Worm (Caenorhabditis elegans) whole organism, L1 larva: ENCODE results near the gene F08B12.11.
A peak's percentile ranks its signal among the peaks of the same experiment; 100 is the strongest.

Source experiments
- C16A3.4 ChIP-seq: fragments of 150-350 bp; optimal IDR thresholded peaks from 2 replicates; lab custom pipeline; 2014; ENCODE audit warnings: missing biosample characterization, missing genetic modification characterization
- F16B12.6 ChIP-seq: fragments of 150-350 bp; optimal IDR thresholded peaks from 2 replicates; lab custom pipeline; 2014; ENCODE audit warnings: missing biosample characterization, missing genetic modification characterization
- Y116A8C.19 ChIP-seq: sonication (generic microtip); optimal IDR thresholded peaks from 2 replicates; lab custom pipeline; 2016; ENCODE audit warnings: missing compliant biosample characterization, missing genetic modification characterization, borderline replicate concordance
- aha-1 ChIP-seq: fragments of 150-350 bp; optimal IDR thresholded peaks from 2 replicates; lab custom pipeline; 2014; ENCODE audit warnings: missing biosample characterization, missing genetic modification characterization
- aly-2 ChIP-seq: fragments of 150-350 bp; optimal IDR thresholded peaks from 2 replicates; lab custom pipeline; 2014; ENCODE audit warnings: missing biosample characterization, missing genetic modification characterization
- ama-1 ChIP-seq: fragments of 150-350 bp; optimal IDR thresholded peaks from 2 replicates; lab custom pipeline; 2014
- blmp-1 ChIP-seq: fragments of 150-350 bp; optimal IDR thresholded peaks from 2 replicates; lab custom pipeline; 2014; ENCODE audit warnings: missing biosample characterization, missing genetic modification characterization
- ceh-63 ChIP-seq: fragments of 200-800 bp; sonication (Bioruptor generic); optimal IDR thresholded peaks from 2 replicates; lab custom pipeline; 2018; ENCODE audit warnings: mild to moderate bottlenecking, missing genetic modification characterization, missing compliant biosample characterization
- ceh-8 ChIP-seq: fragments of 200-800 bp; sonication (Bioruptor generic); optimal IDR thresholded peaks from 2 replicates; lab custom pipeline; 2018; ENCODE audit warnings: mild to moderate bottlenecking, missing genetic modification characterization, moderate library complexity, missing compliant biosample characterization
- ceh-90 ChIP-seq: sonication (generic microtip); optimal IDR thresholded peaks from 2 replicates; lab custom pipeline; 2016; ENCODE audit warnings: missing genetic modification characterization, missing compliant biosample characterization
- ces-1 ChIP-seq: fragments of 150-350 bp; optimal IDR thresholded peaks from 2 replicates; lab custom pipeline; 2014; ENCODE audit warnings: missing biosample characterization, missing genetic modification reagents, missing genetic modification characterization
- efl-1 ChIP-seq, 4 experiments: fragments of 150-350 bp; optimal IDR thresholded peaks in 3 of 4; peaks in 1 of 4; 1 replicate in 1 of 4; 2 replicates in 3 of 4; lab custom pipeline; 2014; ENCODE audit warnings: missing biosample characterization in 2 of 4, missing genetic modification characterization in 2 of 4, missing genetic modification reagents in 2 of 4
- elt-2 ChIP-seq: sonication (generic microtip); optimal IDR thresholded peaks from 2 replicates; lab custom pipeline; 2016; ENCODE audit warnings: missing genetic modification characterization, mild to moderate bottlenecking, inconsistent platforms, missing compliant biosample characterization, missing genetic modification reagents
- elt-3 ChIP-seq, 6 experiments: fragments of 150-350 bp in 1 of 6; sonication (generic microtip); optimal IDR thresholded peaks; 2 replicates each; lab custom pipeline; 2017 to 2018; ENCODE audit warnings: missing biosample characterization in 6 of 6, missing genetic modification characterization in 6 of 6, inconsistent platforms in 1 of 6
- ets-5 ChIP-seq: fragments of 200-800 bp; sonication (Bioruptor generic); IDR thresholded peaks from 2 replicates; pipeline ENCODE4 v1.3.6; 2022; ENCODE audit warnings: missing genetic modification characterization, missing compliant biosample characterization
- fkh-8 ChIP-seq: sonication (generic microtip); optimal IDR thresholded peaks from 2 replicates; lab custom pipeline; 2016; ENCODE audit warnings: mild to moderate bottlenecking, missing genetic modification characterization, missing compliant biosample characterization
- hlh-17 ChIP-seq: fragments of 200-800 bp; sonication (Bioruptor generic); optimal IDR thresholded peaks from 2 replicates; lab custom pipeline; 2018; ENCODE audit warnings: missing genetic modification characterization, mild to moderate bottlenecking, missing compliant biosample characterization, moderate library complexity, borderline replicate concordance
- hlh-4 ChIP-seq: sonication (generic microtip); optimal IDR thresholded peaks from 2 replicates; lab custom pipeline; 2016; ENCODE audit warnings: mild to moderate bottlenecking, missing genetic modification characterization, missing compliant biosample characterization
- hpl-2 ChIP-seq: fragments of 150-350 bp; optimal IDR thresholded peaks from 2 replicates; lab custom pipeline; 2014; ENCODE audit warnings: missing biosample characterization, missing genetic modification reagents, missing genetic modification characterization
- irx-1 ChIP-seq: sonication (generic microtip); optimal IDR thresholded peaks from 2 replicates; lab custom pipeline; 2016; ENCODE audit warnings: missing genetic modification characterization, missing compliant biosample characterization
- lin-15B ChIP-seq: fragments of 150-350 bp; sonication (generic microtip); optimal IDR thresholded peaks from 3 replicates; lab custom pipeline; 2014; ENCODE audit warnings: missing biosample characterization, missing genetic modification characterization
- lin-39 ChIP-seq: fragments of 150-350 bp; optimal IDR thresholded peaks from 2 replicates; lab custom pipeline; 2014; ENCODE audit warnings: missing biosample characterization, missing genetic modification reagents, missing genetic modification characterization
- lsy-2 ChIP-seq, 2 experiments: fragments of 150-350 bp; optimal IDR thresholded peaks; 2 replicates each; lab custom pipeline; 2014; ENCODE audit warnings: missing biosample characterization in 2 of 2, missing genetic modification characterization in 2 of 2
- mab-9 ChIP-seq: fragments of 200-800 bp; sonication (Bioruptor generic); IDR thresholded peaks from 2 replicates; pipeline ENCODE4 v1.3.6; 2022; ENCODE audit warnings: missing genetic modification reagents, missing genetic modification characterization, missing compliant biosample characterization
- nhr-19 ChIP-seq: fragments of 200-800 bp; sonication (Bioruptor generic); conservative IDR thresholded peaks from 2 replicates; pipeline ENCODE4 v1.3.6; 2022; ENCODE audit warnings: missing genetic modification characterization, missing compliant biosample characterization
- nhr-237 ChIP-seq: fragments of 150-350 bp; optimal IDR thresholded peaks from 2 replicates; lab custom pipeline; 2014; ENCODE audit warnings: missing biosample characterization, missing genetic modification characterization
- nhr-28 ChIP-seq: fragments of 150-350 bp; optimal IDR thresholded peaks from 2 replicates; lab custom pipeline; 2014; ENCODE audit warnings: missing biosample characterization, missing genetic modification characterization
- nhr-47 ChIP-seq: sonication (generic microtip); optimal IDR thresholded peaks from 2 replicates; lab custom pipeline; 2016; ENCODE audit warnings: mild to moderate bottlenecking, missing genetic modification characterization, moderate library complexity, missing compliant biosample characterization
- nhr-76 ChIP-seq: sonication (generic microtip); optimal IDR thresholded peaks from 2 replicates; lab custom pipeline; 2017; ENCODE audit warnings: missing biosample characterization, missing genetic modification characterization
- nhr-84 ChIP-seq: sonication (generic microtip); optimal IDR thresholded peaks from 2 replicates; lab custom pipeline; 2017; ENCODE audit warnings: missing biosample characterization, missing genetic modification characterization
- nhr-85 ChIP-seq: sonication (generic microtip); peaks from one replicate; lab custom pipeline; 2016; ENCODE audit warnings: missing genetic modification characterization, inconsistent platforms, missing compliant biosample characterization
- nhr-90 ChIP-seq: sonication (generic microtip); optimal IDR thresholded peaks from 2 replicates; lab custom pipeline; 2016; ENCODE audit warnings: mild to moderate bottlenecking, missing genetic modification characterization, missing compliant biosample characterization; ENCODE audit not compliant: poor library complexity
- pqm-1 ChIP-seq: sonication (generic microtip); optimal IDR thresholded peaks from 3 replicates; lab custom pipeline; 2017; ENCODE audit warnings: missing biosample characterization, missing genetic modification characterization
- rnt-1 ChIP-seq: sonication (generic microtip); optimal IDR thresholded peaks from 2 replicates; lab custom pipeline; 2016; ENCODE audit warnings: mild to moderate bottlenecking, missing genetic modification characterization, moderate library complexity, missing compliant biosample characterization
- skn-1 ChIP-seq: fragments of 150-350 bp; optimal IDR thresholded peaks from 2 replicates; lab custom pipeline; 2014; ENCODE audit warnings: missing biosample characterization, missing genetic modification characterization
- snu-23 ChIP-seq: sonication (generic microtip); optimal IDR thresholded peaks from 2 replicates; lab custom pipeline; 2016; ENCODE audit warnings: missing genetic modification characterization, missing compliant biosample characterization
- tbx-2 ChIP-seq: sonication (generic microtip); optimal IDR thresholded peaks from 2 replicates; lab custom pipeline; 2016; ENCODE audit warnings: missing genetic modification characterization, missing compliant biosample characterization
- tlp-1 ChIP-seq: fragments of 150-350 bp; optimal IDR thresholded peaks from 2 replicates; lab custom pipeline; 2014; ENCODE audit warnings: missing biosample characterization, missing genetic modification characterization
- unc-30 ChIP-seq: sonication (generic microtip); optimal IDR thresholded peaks from 2 replicates; lab custom pipeline; 2017; ENCODE audit warnings: missing biosample characterization, missing genetic modification characterization
- xbp-1 ChIP-seq: sonication (generic microtip); optimal IDR thresholded peaks from 2 replicates; lab custom pipeline; 2016; ENCODE audit warnings: missing genetic modification characterization, missing compliant biosample characterization
- zag-1 ChIP-seq: fragments of 150-350 bp; optimal IDR thresholded peaks from 2 replicates; lab custom pipeline; 2014; ENCODE audit warnings: missing biosample characterization, missing genetic modification characterization
- ztf-11 ChIP-seq, 2 experiments: sonication (generic microtip); optimal IDR thresholded peaks; 2 replicates each; lab custom pipeline; 2016 to 2017; ENCODE audit warnings: missing genetic modification characterization in 2 of 2, missing biosample characterization in 1 of 2, missing compliant biosample characterization in 1 of 2

Gene F08B12.11

ce11 chrX:11414837-11415550 is 30.1 kb downstream of the F08B12.11 start, which contains the start of gene pek-1 (continued):
- TF ChIP-seq pqm-1 (tag; lab: Kevin White, UChicago) (no peak), ama-1 (lab: Kevin White, UChicago) (no peak), F16B12.6 (tag; lab: Kevin White, UChicago) (peak; percentile 77), ets-5 (no peak), elt-2 (peak; percentile 52), nhr-90 (tag; lab: Kevin White, UChicago) (peak; percentile 55), nhr-47 (tag; lab: Kevin White, UChicago) (peak; percentile 56), Y116A8C.19 (tag; lab: Kevin White, UChicago) (no peak), efl-1 (optimal IDR thresholded peaks at IDR 0.05; lab: Kevin White, UChicago) (peak; percentile 5 to 12), efl-1 (GFP tag; optimal IDR thresholded peaks at IDR 0.05 in 1 of 2; lab: Kevin White, UChicago) (peak; percentile 4 to 95), tbx-2 (tag; lab: Kevin White, UChicago) (peak; percentile 55), nhr-28 (tag; lab: Kevin White, UChicago) (no peak), ceh-90 (tag; lab: Kevin White, UChicago) (no peak), tlp-1 (no peak), rnt-1 (peak; percentile 75), lsy-2 (tag; optimal IDR thresholded peaks at IDR 0.05; lab: Kevin White, UChicago) (peak; percentile 47 to 59), hpl-2 (no peak), unc-30 (tag; lab: Kevin White, UChicago) (no peak), elt-3 (tag; optimal IDR thresholded peaks at IDR 0.05; lab: Kevin White, UChicago) (peak in 1 of 6 experiments; percentile 9), lin-39 (tag; lab: Kevin White, UChicago) (peak; percentile 73), blmp-1 (peak; percentile 96), hlh-17 (GFP tag; lab: Kevin White, UChicago) (no peak), nhr-85 (peak; percentile 86), ceh-8 (GFP tag; lab: Kevin White, UChicago) (no peak), irx-1 (peak; percentile 52), lin-15B (tag; lab: Kevin White, UChicago) (no peak), aha-1 (tag; lab: Kevin White, UChicago) (no peak), nhr-19 (GFP tag; lab: Robert Waterston, UW) (peak; percentile 60), fkh-8 (tag; lab: Kevin White, UChicago) (no peak), zag-1 (tag; lab: Kevin White, UChicago) (no peak), aly-2 (tag; lab: Kevin White, UChicago) (no peak), ces-1 (GFP tag; lab: Kevin White, UChicago) (no peak), nhr-76 (tag; lab: Kevin White, UChicago) (no peak), xbp-1 (tag; lab: Kevin White, UChicago) (peak; percentile 92)

- TF ChIP-seq hlh-4 (tag; lab: Kevin White, UChicago) (no peak), nhr-19 (GFP tag; lab: Robert Waterston, UW) (no peak), ceh-63 (GFP tag; lab: Kevin White, UChicago) (no peak), lin-15B (tag; lab: Kevin White, UChicago) (no peak), C16A3.4 (tag; lab: Kevin White, UChicago) (no peak), ztf-11 (tag; optimal IDR thresholded peaks at IDR 0.05; lab: Kevin White, UChicago) (no peak), nhr-237 (tag; lab: Kevin White, UChicago) (no peak), nhr-84 (tag; lab: Kevin White, UChicago) (no peak), snu-23 (no peak), mab-9 (GFP tag; lab: Robert Waterston, UW) (no peak), skn-1 (no peak)
These were observed 33.8 kb downstream of the F08B12.11 start, which contains the start of gene F46C3.2 for ce11 chrX:11418667-11419066. F46C3.2 (minus strand) TSS chrX:11418767.
